Worm (Caenorhabditis elegans) whole organism, L1 larva: ENCODE data around the gene dnj-2.

Source experiments
- C04F5.9 ChIP-seq: sonication (generic microtip); optimal IDR thresholded peaks from 2 replicates; lab custom pipeline; 2016; ENCODE audit warnings: missing genetic modification characterization, missing compliant biosample characterization
- C16A3.4 ChIP-seq: fragments of 150-350 bp; optimal IDR thresholded peaks from 2 replicates; lab custom pipeline; 2014; ENCODE audit warnings: missing biosample characterization, missing genetic modification characterization
- C34B4.2 ChIP-seq: sonication (generic microtip); optimal IDR thresholded peaks from 2 replicates; lab custom pipeline; 2017; ENCODE audit warnings: mild to moderate bottlenecking, missing genetic modification characterization, missing compliant biosample characterization
- aha-1 ChIP-seq: fragments of 150-350 bp; optimal IDR thresholded peaks from 2 replicates; lab custom pipeline; 2014; ENCODE audit warnings: missing biosample characterization, missing genetic modification characterization
- ama-1 ChIP-seq: fragments of 150-350 bp; optimal IDR thresholded peaks from 2 replicates; lab custom pipeline; 2014
- blmp-1 ChIP-seq: fragments of 150-350 bp; optimal IDR thresholded peaks from 2 replicates; lab custom pipeline; 2014; ENCODE audit warnings: missing biosample characterization, missing genetic modification characterization
- ceh-8 ChIP-seq: fragments of 200-800 bp; sonication (Bioruptor generic); optimal IDR thresholded peaks from 2 replicates; lab custom pipeline; 2018; ENCODE audit warnings: mild to moderate bottlenecking, missing genetic modification characterization, moderate library complexity, missing compliant biosample characterization
- ceh-82 ChIP-seq, 3 experiments: fragments of 150-350 bp in 1 of 3; sonication (generic microtip) in 2 of 3; optimal IDR thresholded peaks; 2 replicates each; lab custom pipeline; 2014 to 2017; ENCODE audit warnings: missing biosample characterization in 3 of 3, missing genetic modification characterization in 3 of 3
- ces-1 ChIP-seq: fragments of 150-350 bp; optimal IDR thresholded peaks from 2 replicates; lab custom pipeline; 2014; ENCODE audit warnings: missing biosample characterization, missing genetic modification reagents, missing genetic modification characterization
- dpl-1 ChIP-seq, 3 experiments: fragments of 150-350 bp in 2 of 3; sonication (generic microtip) in 1 of 3; optimal IDR thresholded peaks; 2 replicates each; lab custom pipeline; 2014 to 2017; ENCODE audit warnings: missing biosample characterization in 3 of 3, missing genetic modification characterization in 3 of 3, missing genetic modification reagents in 3 of 3
- efl-3 ChIP-seq: fragments of 200-800 bp; sonication (Bioruptor generic); optimal IDR thresholded peaks from 2 replicates; lab custom pipeline; 2018; ENCODE audit warnings: mild to moderate bottlenecking, missing genetic modification characterization, missing compliant biosample characterization
- egl-13 ChIP-seq: sonication (generic microtip); optimal IDR thresholded peaks from 2 replicates; lab custom pipeline; 2016; ENCODE audit warnings: missing genotype, missing genetic modification reagents, missing genetic modification characterization, missing compliant biosample characterization
- egl-27 ChIP-seq, 2 experiments: fragments of 150-350 bp in 1 of 2; sonication (generic microtip); optimal IDR thresholded peaks; 3 replicates each; lab custom pipeline; 2017 to 2018; ENCODE audit warnings: missing biosample characterization in 2 of 2, missing genetic modification characterization in 2 of 2, missing genetic modification reagents in 2 of 2
- elt-2 ChIP-seq: sonication (generic microtip); optimal IDR thresholded peaks from 2 replicates; lab custom pipeline; 2016; ENCODE audit warnings: missing genetic modification characterization, mild to moderate bottlenecking, inconsistent platforms, missing compliant biosample characterization, missing genetic modification reagents
- ets-5 ChIP-seq: fragments of 200-800 bp; sonication (Bioruptor generic); IDR thresholded peaks from 2 replicates; pipeline ENCODE4 v1.3.6; 2022; ENCODE audit warnings: missing genetic modification characterization, missing compliant biosample characterization
- fkh-10 ChIP-seq: sonication (generic microtip); optimal IDR thresholded peaks from 2 replicates; lab custom pipeline; 2017; ENCODE audit warnings: missing biosample characterization, missing genetic modification reagents, missing genetic modification characterization
- fkh-8 ChIP-seq: sonication (generic microtip); optimal IDR thresholded peaks from 2 replicates; lab custom pipeline; 2016; ENCODE audit warnings: mild to moderate bottlenecking, missing genetic modification characterization, missing compliant biosample characterization
- fos-1 ChIP-seq: fragments of 150-350 bp; optimal IDR thresholded peaks from 2 replicates; lab custom pipeline; 2014; ENCODE audit warnings: missing biosample characterization, missing genetic modification characterization
- hlh-17 ChIP-seq: fragments of 200-800 bp; sonication (Bioruptor generic); optimal IDR thresholded peaks from 2 replicates; lab custom pipeline; 2018; ENCODE audit warnings: missing genetic modification characterization, mild to moderate bottlenecking, missing compliant biosample characterization, moderate library complexity, borderline replicate concordance
- hlh-4 ChIP-seq: sonication (generic microtip); optimal IDR thresholded peaks from 2 replicates; lab custom pipeline; 2016; ENCODE audit warnings: mild to moderate bottlenecking, missing genetic modification characterization, missing compliant biosample characterization
- isw-1 ChIP-seq: fragments of 200-800 bp; sonication (Bioruptor generic); IDR thresholded peaks from 2 replicates; pipeline ENCODE4 v1.3.6; 2022; ENCODE audit warnings: missing genetic modification characterization, missing compliant biosample characterization
- jun-1 ChIP-seq: fragments of 150-350 bp; optimal IDR thresholded peaks from 2 replicates; lab custom pipeline; 2014; ENCODE audit warnings: missing biosample characterization, missing genetic modification reagents, missing genetic modification characterization
- lin-13 ChIP-seq: fragments of 150-350 bp; optimal IDR thresholded peaks from 2 replicates; lab custom pipeline; 2014; ENCODE audit warnings: missing biosample characterization, missing genetic modification reagents, missing genetic modification characterization
- lin-35 ChIP-seq, 2 experiments: fragments of 150-350 bp; optimal IDR thresholded peaks; 2 replicates each; lab custom pipeline; 2014; ENCODE audit warnings: missing biosample characterization in 2 of 2, missing genetic modification characterization in 2 of 2, missing genetic modification reagents in 2 of 2
- lir-3 ChIP-seq: sonication (generic microtip); optimal IDR thresholded peaks from 2 replicates; lab custom pipeline; 2016; ENCODE audit warnings: mild to moderate bottlenecking, missing genetic modification characterization, moderate library complexity, missing compliant biosample characterization; ENCODE audit not compliant: poor library complexity
- lsy-2 ChIP-seq, 2 experiments: fragments of 150-350 bp; optimal IDR thresholded peaks; 2 replicates each; lab custom pipeline; 2014; ENCODE audit warnings: missing biosample characterization in 2 of 2, missing genetic modification characterization in 2 of 2
- mdl-1 ChIP-seq, 2 experiments: fragments of 150-350 bp; optimal IDR thresholded peaks; 2 replicates each; lab custom pipeline; 2014 to 2017; ENCODE audit warnings: missing biosample characterization in 2 of 2, missing genetic modification characterization in 2 of 2, inconsistent platforms in 1 of 2
- mef-2 ChIP-seq: fragments of 150-350 bp; optimal IDR thresholded peaks from 2 replicates; lab custom pipeline; 2014; ENCODE audit warnings: missing biosample characterization, missing genetic modification characterization
- mep-1 ChIP-seq: fragments of 150-350 bp; optimal IDR thresholded peaks from 2 replicates; lab custom pipeline; 2014; ENCODE audit warnings: missing biosample characterization, missing genetic modification characterization
- nhr-11 ChIP-seq: fragments of 150-350 bp; optimal IDR thresholded peaks from 2 replicates; lab custom pipeline; 2014; ENCODE audit warnings: missing biosample characterization, missing genetic modification characterization
- nhr-19 ChIP-seq: fragments of 200-800 bp; sonication (Bioruptor generic); conservative IDR thresholded peaks from 2 replicates; pipeline ENCODE4 v1.3.6; 2022; ENCODE audit warnings: missing genetic modification characterization, missing compliant biosample characterization
- nhr-237 ChIP-seq: fragments of 150-350 bp; optimal IDR thresholded peaks from 2 replicates; lab custom pipeline; 2014; ENCODE audit warnings: missing biosample characterization, missing genetic modification characterization
- nhr-47 ChIP-seq: sonication (generic microtip); optimal IDR thresholded peaks from 2 replicates; lab custom pipeline; 2016; ENCODE audit warnings: mild to moderate bottlenecking, missing genetic modification characterization, moderate library complexity, missing compliant biosample characterization
- nhr-76 ChIP-seq: sonication (generic microtip); optimal IDR thresholded peaks from 2 replicates; lab custom pipeline; 2017; ENCODE audit warnings: missing biosample characterization, missing genetic modification characterization
- nhr-77 ChIP-seq: fragments of 150-350 bp; optimal IDR thresholded peaks from 2 replicates; lab custom pipeline; 2014; ENCODE audit warnings: missing biosample characterization, missing genetic modification characterization
- nhr-84 ChIP-seq: sonication (generic microtip); optimal IDR thresholded peaks from 2 replicates; lab custom pipeline; 2017; ENCODE audit warnings: missing biosample characterization, missing genetic modification characterization
- nhr-85 ChIP-seq: sonication (generic microtip); peaks from one replicate; lab custom pipeline; 2016; ENCODE audit warnings: missing genetic modification characterization, inconsistent platforms, missing compliant biosample characterization
- nhr-90 ChIP-seq: sonication (generic microtip); optimal IDR thresholded peaks from 2 replicates; lab custom pipeline; 2016; ENCODE audit warnings: mild to moderate bottlenecking, missing genetic modification characterization, missing compliant biosample characterization; ENCODE audit not compliant: poor library complexity
- pag-3 ChIP-seq: sonication (generic microtip); optimal IDR thresholded peaks from 2 replicates; lab custom pipeline; 2017; ENCODE audit warnings: missing genetic modification characterization, mild to moderate bottlenecking, missing compliant biosample characterization, antibody characterized with exemption, borderline replicate concordance; ENCODE audit not compliant: insufficient read depth
- pax-3 ChIP-seq: fragments of 200-800 bp; sonication (Bioruptor generic); optimal IDR thresholded peaks from 2 replicates; lab custom pipeline; 2018; ENCODE audit warnings: mild to moderate bottlenecking, missing genetic modification characterization, moderate library complexity, missing compliant biosample characterization
- pqm-1 ChIP-seq: sonication (generic microtip); optimal IDR thresholded peaks from 3 replicates; lab custom pipeline; 2017; ENCODE audit warnings: missing biosample characterization, missing genetic modification characterization
- skn-1 ChIP-seq: fragments of 150-350 bp; optimal IDR thresholded peaks from 2 replicates; lab custom pipeline; 2014; ENCODE audit warnings: missing biosample characterization, missing genetic modification characterization
- snpc-4 ChIP-seq: fragments of 150-350 bp; optimal IDR thresholded peaks from 2 replicates; lab custom pipeline; 2014; ENCODE audit warnings: missing biosample characterization, missing genetic modification characterization
- sup-37 ChIP-seq: fragments of 200-800 bp; sonication (Bioruptor generic); optimal IDR thresholded peaks from 2 replicates; lab custom pipeline; 2018; ENCODE audit warnings: mild to moderate bottlenecking, missing genetic modification characterization, missing compliant biosample characterization
- swsn-7 ChIP-seq: sonication (generic microtip); optimal IDR thresholded peaks from 2 replicates; lab custom pipeline; 2016; ENCODE audit warnings: missing genetic modification characterization, missing compliant biosample characterization
- tlp-1 ChIP-seq: fragments of 150-350 bp; optimal IDR thresholded peaks from 2 replicates; lab custom pipeline; 2014; ENCODE audit warnings: missing biosample characterization, missing genetic modification characterization
- unc-130 ChIP-seq: fragments of 150-350 bp; optimal IDR thresholded peaks from 2 replicates; lab custom pipeline; 2017; ENCODE audit warnings: missing biosample characterization, missing genetic modification characterization, inconsistent platforms
- unc-62 ChIP-seq: fragments of 150-350 bp; optimal IDR thresholded peaks from 2 replicates; lab custom pipeline; 2014; ENCODE audit warnings: missing biosample characterization, missing genetic modification reagents, missing genetic modification characterization
- unc-86 ChIP-seq: sonication (generic microtip); optimal IDR thresholded peaks from 2 replicates; lab custom pipeline; 2016; ENCODE audit warnings: missing genetic modification characterization, missing compliant biosample characterization
- unc-98 ChIP-seq: fragments of 200-800 bp; sonication (Bioruptor generic); IDR thresholded peaks from 2 replicates; pipeline ENCODE4 v1.3.6; 2022; ENCODE audit warnings: missing genetic modification characterization, missing compliant biosample characterization
- xbp-1 ChIP-seq: sonication (generic microtip); optimal IDR thresholded peaks from 2 replicates; lab custom pipeline; 2016; ENCODE audit warnings: missing genetic modification characterization, missing compliant biosample characterization
- zip-4 ChIP-seq: fragments of 200-800 bp; sonication (Bioruptor generic); optimal IDR thresholded peaks from 2 replicates; lab custom pipeline; 2018; ENCODE audit warnings: mild to moderate bottlenecking, missing genetic modification characterization, moderate library complexity, missing compliant biosample characterization
- ztf-11 ChIP-seq, 2 experiments: sonication (generic microtip); optimal IDR thresholded peaks; 2 replicates each; lab custom pipeline; 2016 to 2017; ENCODE audit warnings: missing genetic modification characterization in 2 of 2, missing biosample characterization in 1 of 2, missing compliant biosample characterization in 1 of 2

Gene dnj-2

ce11 chrIV:11310624-11311023 is 3.2 kb downstream of the dnj-2 start, which contains the start of gene znf-207 (continued):
- no peak for TF ChIP-seq ceh-8 (GFP tag; lab: Kevin White, UChicago)
- no peak for TF ChIP-seq nhr-237 (tag; lab: Kevin White, UChicago)
- TF ChIP-seq unc-98 (GFP tag; lab: Robert Waterston, UW): no peak
- no peak for TF ChIP-seq ama-1
- TF ChIP-seq fkh-8: peak; percentile 41
- no peak for TF ChIP-seq nhr-19 (GFP tag; lab: Robert Waterston, UW)
- TF ChIP-seq ztf-11 (tag; optimal IDR thresholded peaks at IDR 0.05; lab: Kevin White, UChicago): no peak
- TF ChIP-seq lin-35 (GFP tag; optimal IDR thresholded peaks at IDR 0.05; lab: Kevin White, UChicago): peak; percentile 13 to 48
- peak; percentile 15 for TF ChIP-seq xbp-1
- TF ChIP-seq lsy-2 (tag; optimal IDR thresholded peaks at IDR 0.05; lab: Kevin White, UChicago): peak; percentile 3 to 56
- no peak for TF ChIP-seq lin-13 (GFP tag; lab: Kevin White, UChicago)
- TF ChIP-seq C34B4.2 (tag; lab: Kevin White, UChicago): no peak
- TF ChIP-seq ces-1 (GFP tag; lab: Kevin White, UChicago): peak; percentile 80
- TF ChIP-seq nhr-11 (tag; lab: Kevin White, UChicago): no peak
- TF ChIP-seq egl-13 (tag; lab: Kevin White, UChicago): no peak
- TF ChIP-seq blmp-1: peak; percentile 20
- no peak for TF ChIP-seq elt-2 (tag; lab: Kevin White, UChicago)
- no peak for TF ChIP-seq nhr-84 (tag; lab: Kevin White, UChicago)
- TF ChIP-seq unc-62 (GFP tag; lab: Kevin White, UChicago): no peak
- TF ChIP-seq skn-1 (tag; lab: Kevin White, UChicago): peak; percentile 41
- TF ChIP-seq mdl-1 (tag; optimal IDR thresholded peaks at IDR 0.05; lab: Kevin White, UChicago): no peak
- no peak for TF ChIP-seq sup-37 (GFP tag; lab: Kevin White, UChicago)
- peak; percentile 1 for TF ChIP-seq lir-3 (tag; lab: Kevin White, UChicago)
- no peak for TF ChIP-seq nhr-90 (tag; lab: Kevin White, UChicago)
- TF ChIP-seq C04F5.9: no peak
- peak; percentile 22 for TF ChIP-seq nhr-85 (tag; lab: Kevin White, UChicago)
- TF ChIP-seq hlh-4 (tag; lab: Kevin White, UChicago): no peak
- TF ChIP-seq ets-5: no peak
- peak; percentile 3 for TF ChIP-seq mep-1
- TF ChIP-seq pax-3 (tag; lab: Kevin White, UChicago): no peak
- peak; percentile 42 for TF ChIP-seq nhr-47 (tag; lab: Kevin White, UChicago)
- TF ChIP-seq mef-2: no peak
- no peak for TF ChIP-seq unc-86 (tag; lab: Kevin White, UChicago)
- TF ChIP-seq hlh-17 (GFP tag; lab: Kevin White, UChicago): no peak
- peak; percentile 15 for TF ChIP-seq fkh-10 (GFP tag; lab: Kevin White, UChicago)
- no peak for TF ChIP-seq fos-1
- TF ChIP-seq pag-3 (tag; lab: Kevin White, UChicago): no peak
- TF ChIP-seq nhr-76 (tag; lab: Kevin White, UChicago): no peak
- TF ChIP-seq pqm-1: no peak
- no peak for TF ChIP-seq nhr-77 (tag; lab: Kevin White, UChicago)
- peak; percentile 2 to 41 (median 9) for TF ChIP-seq ceh-82 (tag; optimal IDR thresholded peaks at IDR 0.05; lab: Kevin White, UChicago)
- TF ChIP-seq snpc-4 (tag; lab: Kevin White, UChicago): no peak
- TF ChIP-seq tlp-1 (tag; lab: Kevin White, UChicago): no peak
- TF ChIP-seq zip-4: no peak
- no peak for TF ChIP-seq aha-1
- peak in 2 of 3 experiments; percentile 16 to 41 for TF ChIP-seq dpl-1 (GFP tag; optimal IDR thresholded peaks at IDR 0.05; lab: Kevin White, UChicago)
- no peak for TF ChIP-seq egl-27 (tag; optimal IDR thresholded peaks at IDR 0.05; lab: Kevin White, UChicago)
- no peak for TF ChIP-seq jun-1 (tag; lab: Kevin White, UChicago)
- no peak for TF ChIP-seq isw-1 (GFP tag; lab: Robert Waterston, UW)
- no peak for TF ChIP-seq unc-130
- TF ChIP-seq efl-3: no peak
- peak; percentile 30 for TF ChIP-seq swsn-7
- peak; percentile 48 for TF ChIP-seq C16A3.4 (tag; lab: Kevin White, UChicago)
